Worm (Caenorhabditis elegans): ENCODE measurements around the gene F45E6.1.

F45E6.1 gene

DNA sequence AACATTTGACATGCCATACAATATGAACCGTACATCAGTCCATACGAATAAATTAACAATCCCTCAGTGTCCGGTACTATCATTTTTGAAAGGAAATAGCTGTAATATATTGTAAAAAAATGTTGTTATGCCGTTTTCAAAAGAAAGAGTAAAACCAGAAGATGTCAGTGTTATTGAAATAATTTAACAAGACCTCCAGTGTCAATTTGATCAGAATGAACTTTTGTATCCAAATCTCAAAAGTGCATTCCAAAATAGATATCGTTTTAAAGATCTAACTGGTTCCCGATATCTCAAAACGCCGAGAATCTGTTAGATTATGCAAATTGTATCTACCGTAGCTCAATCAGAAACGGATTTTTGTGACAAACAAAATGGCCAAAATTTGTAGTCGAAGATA is 15.7 kb downstream of the F45E6.1 start, which contains the start of gene odr-7:
odr-7 (minus strand) TSS at position 101 of the 400 bp plus-strand sequence.
- TF ChIP-seq hpl-2 (GFP tag; optimal IDR thresholded peaks at IDR 0.05) (no peak), nhr-71 (tag; optimal IDR thresholded peaks at IDR 0.05) (no peak), Y116A8C.19 (tag; optimal IDR thresholded peaks at IDR 0.05; ENCODE audit: borderline replicate concordance) (no peak), fkh-8 (tag; optimal IDR thresholded peaks at IDR 0.05) (no peak), zip-4 (GFP tag; optimal IDR thresholded peaks at IDR 0.05) (no peak), pqm-1 (tag; optimal IDR thresholded peaks at IDR 0.05) (no peak), ceh-90 (tag; optimal IDR thresholded peaks at IDR 0.05) (no peak), ztf-11 (tag; optimal IDR thresholded peaks at IDR 0.05) (no peak)

DNA sequence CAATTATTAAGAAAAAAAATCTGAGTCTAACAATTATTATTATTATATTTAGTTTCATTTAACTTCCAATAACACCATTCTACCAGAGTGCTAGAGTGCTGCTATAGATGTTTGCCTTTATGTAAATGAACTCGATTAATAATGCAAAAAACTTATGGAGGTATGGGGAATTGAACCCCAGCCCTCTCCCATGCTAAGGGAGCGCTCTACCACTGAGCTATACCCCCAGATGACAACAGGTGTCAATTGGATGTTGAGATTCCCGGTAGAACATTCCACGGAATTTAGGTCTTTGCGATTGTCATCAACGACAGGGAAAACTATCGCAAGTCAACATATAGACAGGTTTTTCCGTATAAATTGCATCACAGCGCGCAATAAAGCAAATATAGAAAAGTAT is 19.2 kb downstream of the F45E6.1 start:
- TF ChIP-seq lin-35 (GFP tag; optimal IDR thresholded peaks at IDR 0.05) (peak in 1 of 2 experiments; percentile 65), zip-4 (GFP tag; optimal IDR thresholded peaks at IDR 0.05) (no peak), swsn-7 (tag; optimal IDR thresholded peaks at IDR 0.05) (peak; percentile 33), snu-23 (GFP tag; optimal IDR thresholded peaks at IDR 0.05) (peak; percentile 67), blmp-1 (tag; optimal IDR thresholded peaks at IDR 0.05) (peak; percentile 62), efl-3 (GFP tag; optimal IDR thresholded peaks at IDR 0.05) (no peak), ceh-8 (GFP tag; optimal IDR thresholded peaks at IDR 0.05) (no peak), mep-1 (tag; optimal IDR thresholded peaks at IDR 0.05) (peak; percentile 51), lir-3 (tag; optimal IDR thresholded peaks at IDR 0.05; ENCODE audit: poor library complexity) (peak; percentile 27), nhr-77 (tag; optimal IDR thresholded peaks at IDR 0.05) (no peak), nhr-12 (tag; optimal IDR thresholded peaks at IDR 0.05) (no peak), nhr-19 (GFP tag; conservative IDR thresholded peaks at IDR 0.05) (peak; percentile 57), lsy-2 (tag; optimal IDR thresholded peaks at IDR 0.05) (peak in 1 of 2 experiments; percentile 38), rnt-1 (tag; optimal IDR thresholded peaks at IDR 0.05) (peak; percentile 53), nhr-90 (tag; optimal IDR thresholded peaks at IDR 0.05; ENCODE audit: poor library complexity) (peak; percentile 74), lin-39 (tag; optimal IDR thresholded peaks at IDR 0.05) (peak; percentile 9), egl-13 (tag; optimal IDR thresholded peaks at IDR 0.05) (no peak), irx-1 (tag; optimal IDR thresholded peaks at IDR 0.05) (peak; percentile 20), hpl-2 (GFP tag; optimal IDR thresholded peaks at IDR 0.05) (no peak), jun-1 (tag; optimal IDR thresholded peaks at IDR 0.05) (peak; percentile 31), elt-3 (tag; optimal IDR thresholded peaks at IDR 0.05) (peak in 2 of 6 experiments; percentile 10 to 53), nhr-20 (tag; optimal IDR thresholded peaks at IDR 0.05) (peak; percentile 68), mdl-1 (tag; optimal IDR thresholded peaks at IDR 0.05) (peak in 1 of 2 experiments; percentile 35), hlh-17 (GFP tag; optimal IDR thresholded peaks at IDR 0.05; ENCODE audit: borderline replicate concordance) (no peak), dsc-1 (tag; optimal IDR thresholded peaks at IDR 0.05) (no peak), C16A3.4 (tag; optimal IDR thresholded peaks at IDR 0.05) (peak; percentile 56), nhr-85 (tag) (peak; percentile 75), tbx-2 (tag; optimal IDR thresholded peaks at IDR 0.05) (peak; percentile 7), sup-37 (GFP tag; optimal IDR thresholded peaks at IDR 0.05) (peak; percentile 20), skn-1 (tag; optimal IDR thresholded peaks at IDR 0.05) (peak; percentile 48), fkh-10 (GFP tag; optimal IDR thresholded peaks at IDR 0.05) (no peak), nhr-47 (tag; optimal IDR thresholded peaks at IDR 0.05) (peak; percentile 58), dpl-1 (GFP tag; optimal IDR thresholded peaks at IDR 0.05) (no peak), nhr-71 (tag; optimal IDR thresholded peaks at IDR 0.05) (peak; percentile 63), sptf-1 (tag; optimal IDR thresholded peaks at IDR 0.05) (no peak), efl-1 (optimal IDR thresholded peaks at IDR 0.05) (peak in 1 of 2 experiments; percentile 13), efl-1 (GFP tag; optimal IDR thresholded peaks at IDR 0.05 in 1 of 2) (peak in 1 of 2 experiments; percentile 50), xbp-1 (tag; optimal IDR thresholded peaks at IDR 0.05) (peak; percentile 10)

All from whole organism, L1 larva.